Worm (Caenorhabditis elegans): ENCODE results near the gene T03E6.8.

Gene T03E6.8

DNA sequence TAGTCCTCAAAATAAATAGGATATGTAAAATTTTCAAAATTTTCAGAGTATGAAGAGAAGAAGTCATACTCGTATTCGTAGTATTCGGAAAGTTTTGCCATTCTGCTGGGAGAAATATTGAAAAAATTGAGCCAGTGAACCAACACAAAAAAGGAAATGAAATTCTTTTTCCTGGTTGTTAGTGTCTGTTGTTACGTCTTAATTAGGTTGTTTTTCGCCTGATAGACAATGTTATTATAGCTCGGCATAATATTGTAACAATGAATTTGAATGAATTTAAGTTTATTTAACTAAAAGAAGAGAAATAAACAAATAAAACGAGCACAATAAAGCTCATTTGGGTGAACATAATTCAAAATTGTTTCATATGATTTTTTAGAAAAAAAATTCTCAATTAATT is 14.6 kb downstream of the T03E6.8 start, which contains the start of gene srw-73:
srw-73 (minus strand) TSS at position 101 of the 400 bp plus-strand sequence.
- TF ChIP-seq lin-13 (tag; optimal IDR thresholded peaks at IDR 0.05) = no peak
- TF ChIP-seq unc-120 (tag; optimal IDR thresholded peaks at IDR 0.05; ENCODE audit: poor library complexity, severe bottlenecking) = no peak
- no peak for TF ChIP-seq ceh-43 (GFP tag; optimal IDR thresholded peaks at IDR 0.05)

DNA sequence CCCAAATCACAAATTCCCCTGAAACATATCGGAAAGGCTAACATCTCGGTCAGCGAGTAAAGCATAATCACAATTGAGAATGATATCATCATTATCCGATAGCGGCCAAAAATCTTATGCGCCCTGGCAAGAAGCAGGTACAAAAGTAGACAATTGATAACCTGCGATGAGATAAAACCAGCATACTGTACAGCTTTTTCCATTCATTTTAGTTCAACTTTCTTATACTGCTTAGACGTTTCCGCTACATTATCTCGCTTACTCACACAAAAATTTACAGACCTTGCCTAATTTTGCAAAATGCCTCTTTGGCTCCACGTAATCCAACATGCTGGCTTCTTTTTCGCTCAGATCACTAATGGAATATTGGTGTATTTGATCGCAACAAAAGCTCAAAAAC is 20.0 kb downstream of the T03E6.8 start, which contains the start of gene str-150:
str-150 (plus strand) TSS at position 301 of the 400 bp plus-strand sequence.
- TF ChIP-seq nhr-12 (tag; optimal IDR thresholded peaks at IDR 0.05) = no peak
- no peak for TF ChIP-seq elt-1 (tag; optimal IDR thresholded peaks at IDR 0.05; ENCODE audit: borderline replicate concordance, insufficient read depth)
- TF ChIP-seq unc-39 (tag; optimal IDR thresholded peaks at IDR 0.05) = no peak
- TF ChIP-seq nhr-28 (tag; optimal IDR thresholded peaks at IDR 0.05) = no peak
- TF ChIP-seq cnd-1 (tag; optimal IDR thresholded peaks at IDR 0.05) = no peak
- no peak for TF ChIP-seq hlh-1 (tag; optimal IDR thresholded peaks at IDR 0.05)
- TF ChIP-seq nhr-237 (tag; optimal IDR thresholded peaks at IDR 0.05) = no peak
- no peak for TF ChIP-seq mls-2 (tag; optimal IDR thresholded peaks at IDR 0.05)
- TF ChIP-seq ztf-11 (tag; optimal IDR thresholded peaks at IDR 0.05) = no peak
- TF ChIP-seq pha-4 (tag; optimal IDR thresholded peaks at IDR 0.05) = no peak
- no peak for TF ChIP-seq sptf-1 (tag; optimal IDR thresholded peaks at IDR 0.05)
- no peak for TF ChIP-seq unc-120 (tag; optimal IDR thresholded peaks at IDR 0.05; ENCODE audit: poor library complexity, severe bottlenecking)
- TF ChIP-seq mab-5 (tag; optimal IDR thresholded peaks at IDR 0.05) = no peak
- TF ChIP-seq ceh-83 (GFP tag; optimal IDR thresholded peaks at IDR 0.05) = no peak
- TF ChIP-seq M03D4.4 (tag; optimal IDR thresholded peaks at IDR 0.05) = no peak
- TF ChIP-seq drap-1 (GFP tag; optimal IDR thresholded peaks at IDR 0.05) = no peak
- TF ChIP-seq bed-3 (GFP tag; optimal IDR thresholded peaks at IDR 0.05) = no peak

DNA sequence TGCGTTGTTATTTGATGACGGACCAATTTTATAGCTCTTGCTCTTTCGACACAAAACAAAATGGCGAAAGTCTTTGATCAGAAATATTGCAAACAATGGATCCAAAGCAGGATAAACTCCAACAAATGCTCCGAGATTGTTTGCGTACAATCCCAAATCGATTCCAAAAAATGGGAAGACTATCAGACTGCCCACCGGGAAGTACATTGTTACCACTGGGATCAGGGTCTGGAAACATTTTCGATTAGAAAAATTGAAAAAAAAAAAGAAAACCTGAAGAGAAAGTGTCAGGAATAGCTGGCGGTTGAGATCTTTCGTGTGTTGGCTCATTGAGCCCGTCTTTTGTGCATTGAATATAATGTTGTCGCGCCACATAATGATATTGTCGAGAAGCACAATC is 21.9 kb downstream of the T03E6.8 start:
- TF ChIP-seq zip-8 (tag; optimal IDR thresholded peaks at IDR 0.05) = no peak
- no peak for TF ChIP-seq ham-2 (GFP tag; optimal IDR thresholded peaks at IDR 0.05)
- TF ChIP-seq M03D4.4 (tag; optimal IDR thresholded peaks at IDR 0.05) = no peak
- TF ChIP-seq ztf-11 (tag; optimal IDR thresholded peaks at IDR 0.05) = no peak
- no peak for TF ChIP-seq drap-1 (GFP tag; optimal IDR thresholded peaks at IDR 0.05)
- no peak for TF ChIP-seq lin-32 (GFP tag; optimal IDR thresholded peaks at IDR 0.05)
- TF ChIP-seq blmp-1 (tag; optimal IDR thresholded peaks at IDR 0.05) = no peak
- no peak for TF ChIP-seq nhr-12 (tag; optimal IDR thresholded peaks at IDR 0.05)
- no peak for TF ChIP-seq ceh-39 (tag; optimal IDR thresholded peaks at IDR 0.05)
- no peak for TF ChIP-seq pha-4 (tag; optimal IDR thresholded peaks at IDR 0.05)
- no peak for TF ChIP-seq ces-1 (GFP tag; optimal IDR thresholded peaks at IDR 0.05)
- TF ChIP-seq nhr-28 (tag; optimal IDR thresholded peaks at IDR 0.05) = no peak
- TF ChIP-seq bed-3 (GFP tag; optimal IDR thresholded peaks at IDR 0.05) = no peak
- TF ChIP-seq ceh-83 (GFP tag; optimal IDR thresholded peaks at IDR 0.05) = no peak
- TF ChIP-seq cnd-1 (tag; optimal IDR thresholded peaks at IDR 0.05) = no peak
- no peak for TF ChIP-seq elt-3 (tag; optimal IDR thresholded peaks at IDR 0.05)

DNA sequence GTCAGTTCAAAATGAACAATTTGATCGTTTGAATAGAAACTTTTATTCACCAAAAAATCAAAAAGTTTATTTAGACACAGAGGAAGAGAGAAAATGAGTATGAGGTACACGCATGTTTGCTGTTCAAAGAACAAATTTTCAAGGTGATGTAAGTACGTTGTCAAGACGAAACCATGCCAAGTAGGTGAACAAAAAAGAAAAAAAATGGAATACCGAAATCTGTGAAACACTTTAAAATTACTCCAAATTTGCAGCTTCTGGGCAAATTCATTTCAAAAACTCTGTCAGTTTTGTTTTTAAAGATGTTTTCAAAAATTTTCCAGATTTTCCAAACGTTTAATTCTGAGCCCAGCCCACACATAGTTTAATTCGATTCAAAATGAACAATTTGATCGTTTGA is 22.6 kb downstream of the T03E6.8 start, which contains the start of gene nhr-271:
nhr-271 (minus strand) TSS at position 101 of the 400 bp plus-strand sequence.
- TF ChIP-seq flh-1 (GFP tag; optimal IDR thresholded peaks at IDR 0.05) (no peak), ceh-43 (GFP tag; optimal IDR thresholded peaks at IDR 0.05) (no peak), sem-2 (GFP tag; optimal IDR thresholded peaks at IDR 0.05) (no peak), zip-8 (tag; optimal IDR thresholded peaks at IDR 0.05) (no peak), ceh-83 (GFP tag; optimal IDR thresholded peaks at IDR 0.05) (no peak), blmp-1 (tag; optimal IDR thresholded peaks at IDR 0.05) (no peak), cnd-1 (tag; optimal IDR thresholded peaks at IDR 0.05) (no peak), ces-1 (GFP tag; optimal IDR thresholded peaks at IDR 0.05) (no peak), mls-2 (tag; optimal IDR thresholded peaks at IDR 0.05) (no peak), M03D4.4 (tag; optimal IDR thresholded peaks at IDR 0.05) (no peak), ztf-11 (tag; optimal IDR thresholded peaks at IDR 0.05) (no peak), nhr-28 (tag; optimal IDR thresholded peaks at IDR 0.05) (no peak), sptf-1 (tag; optimal IDR thresholded peaks at IDR 0.05) (no peak), unc-62 (GFP tag; optimal IDR thresholded peaks at IDR 0.05) (no peak), bed-3 (GFP tag; optimal IDR thresholded peaks at IDR 0.05) (no peak), mep-1 (tag; optimal IDR thresholded peaks at IDR 0.05) (no peak), nhr-237 (tag; optimal IDR thresholded peaks at IDR 0.05) (no peak), nhr-2 (tag; optimal IDR thresholded peaks at IDR 0.05) (no peak), ham-2 (GFP tag; optimal IDR thresholded peaks at IDR 0.05) (no peak), nhr-12 (tag; optimal IDR thresholded peaks at IDR 0.05) (no peak)

DNA sequence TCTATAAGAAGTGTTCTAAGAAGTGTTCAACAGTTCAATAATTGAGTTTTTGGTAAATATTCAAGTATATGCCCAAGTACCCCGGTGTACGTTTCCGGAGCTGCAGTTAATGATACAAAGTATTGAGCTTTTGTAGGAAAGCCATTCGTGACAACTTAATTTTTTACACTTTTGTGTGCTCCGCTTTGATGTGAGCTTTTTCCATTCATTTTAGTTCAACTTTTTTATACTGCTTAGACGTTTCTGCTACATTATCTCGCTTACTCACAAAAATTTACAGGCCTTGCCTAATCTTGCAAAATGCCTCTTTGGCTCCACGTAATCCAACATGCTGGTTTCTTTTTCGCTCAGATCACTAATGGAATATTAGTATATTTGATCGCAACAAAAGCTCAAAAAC is 27.1 kb downstream of the T03E6.8 start, which contains the start of gene str-151:
str-151 (plus strand) TSS at position 301 of the 400 bp plus-strand sequence.
- TF ChIP-seq unc-120 (tag; optimal IDR thresholded peaks at IDR 0.05; ENCODE audit: poor library complexity, severe bottlenecking) (no peak), lin-13 (tag; optimal IDR thresholded peaks at IDR 0.05) (no peak), nhr-76 (tag; optimal IDR thresholded peaks at IDR 0.05) (no peak), nhr-237 (tag; optimal IDR thresholded peaks at IDR 0.05) (no peak), ceh-43 (GFP tag; optimal IDR thresholded peaks at IDR 0.05) (no peak), nhr-12 (tag; optimal IDR thresholded peaks at IDR 0.05) (no peak), zip-8 (tag; optimal IDR thresholded peaks at IDR 0.05) (no peak), blmp-1 (tag; optimal IDR thresholded peaks at IDR 0.05) (no peak), nhr-2 (tag; optimal IDR thresholded peaks at IDR 0.05) (no peak), ceh-39 (tag; optimal IDR thresholded peaks at IDR 0.05) (no peak), sptf-1 (tag; optimal IDR thresholded peaks at IDR 0.05) (no peak), sem-2 (GFP tag; optimal IDR thresholded peaks at IDR 0.05) (no peak), elt-1 (tag; optimal IDR thresholded peaks at IDR 0.05; ENCODE audit: borderline replicate concordance, insufficient read depth) (no peak), hlh-1 (tag; optimal IDR thresholded peaks at IDR 0.05) (no peak)

Measured in whole organism, mixed stage, embryonic.